ENCODE assay signal across 3 worm cellular contexts in genomic region chrX:11093985-11094593, ce11.
TF ChIP-seq lines count a peak whose summit lies in the region.

No protein-coding gene starts in this region.

TF ChIP-seq in whole organism, L1 larva, 84 proteins besides CTCF, POLR2A, EP300 and RAD21 (continued from another document and continues in another):
- TF ChIP-seq hlh-17 (GFP tag; optimal IDR thresholded peaks at IDR 0.05; lab: Kevin White, UChicago; ENCODE audit: borderline replicate concordance): no peak
- TF ChIP-seq efl-3 (GFP tag; optimal IDR thresholded peaks at IDR 0.05; lab: Kevin White, UChicago): peak; percentile 99
- peak; percentile 100 for TF ChIP-seq nhr-11 (tag; optimal IDR thresholded peaks at IDR 0.05; lab: Kevin White, UChicago)
- peak; percentile 98 for TF ChIP-seq ces-1 (GFP tag; optimal IDR thresholded peaks at IDR 0.05; lab: Kevin White, UChicago)
- peak; percentile 97 for TF ChIP-seq xbp-1 (tag; optimal IDR thresholded peaks at IDR 0.05; lab: Kevin White, UChicago)
- peak; percentile 98 for TF ChIP-seq zag-1 (tag; optimal IDR thresholded peaks at IDR 0.05; lab: Kevin White, UChicago)
- peak; percentile 61 for TF ChIP-seq ceh-90 (tag; optimal IDR thresholded peaks at IDR 0.05; lab: Kevin White, UChicago)
- TF ChIP-seq grh-1 (GFP tag; IDR thresholded peaks at IDR 0.05; lab: Robert Waterston, UW): peak; percentile 97
- TF ChIP-seq aha-1 (tag; optimal IDR thresholded peaks at IDR 0.05; lab: Kevin White, UChicago): peak; percentile 87
- peak; percentile 3 for TF ChIP-seq lin-15B (tag; optimal IDR thresholded peaks at IDR 0.05; lab: Kevin White, UChicago)
- peak; percentile 77 for TF ChIP-seq pag-3 (tag; optimal IDR thresholded peaks at IDR 0.05; lab: Kevin White, UChicago; ENCODE audit: borderline replicate concordance, insufficient read depth)
- TF ChIP-seq Y116A8C.19 (tag; optimal IDR thresholded peaks at IDR 0.05; lab: Kevin White, UChicago; ENCODE audit: borderline replicate concordance): peak; percentile 26
- peak; percentile 99 for TF ChIP-seq nhr-71 (tag; optimal IDR thresholded peaks at IDR 0.05; lab: Kevin White, UChicago)
- TF ChIP-seq mab-9 (GFP tag; IDR thresholded peaks at IDR 0.05; lab: Robert Waterston, UW): peak; percentile 99
- peak; percentile 87 to 100 (median 95) for TF ChIP-seq elt-3 (tag; optimal IDR thresholded peaks at IDR 0.05; lab: Kevin White, UChicago)
- peak; percentile 88 for TF ChIP-seq nhr-12 (tag; optimal IDR thresholded peaks at IDR 0.05; lab: Kevin White, UChicago)
- peak; percentile 100 for TF ChIP-seq lin-39 (tag; optimal IDR thresholded peaks at IDR 0.05; lab: Kevin White, UChicago)
- peak; percentile 97 for TF ChIP-seq zip-4 (GFP tag; optimal IDR thresholded peaks at IDR 0.05; lab: Kevin White, UChicago)
- peak; percentile 100 for TF ChIP-seq ztf-4 (tag; optimal IDR thresholded peaks at IDR 0.05; lab: Kevin White, UChicago)
- peak; percentile 99 for TF ChIP-seq ceh-63 (GFP tag; optimal IDR thresholded peaks at IDR 0.05; lab: Kevin White, UChicago)
- peak; percentile 97 for TF ChIP-seq nhr-76 (tag; optimal IDR thresholded peaks at IDR 0.05; lab: Kevin White, UChicago)
- TF ChIP-seq unc-86 (tag; optimal IDR thresholded peaks at IDR 0.05; lab: Kevin White, UChicago): peak; percentile 99
- peak; percentile 83 to 94 for TF ChIP-seq lin-35 (GFP tag; optimal IDR thresholded peaks at IDR 0.05; lab: Kevin White, UChicago)
- TF ChIP-seq C34B4.2 (tag; optimal IDR thresholded peaks at IDR 0.05; lab: Kevin White, UChicago): peak; percentile 70
- TF ChIP-seq nhr-20 (tag; optimal IDR thresholded peaks at IDR 0.05; lab: Kevin White, UChicago): peak; percentile 99
- TF ChIP-seq sox-4 (tag; optimal IDR thresholded peaks at IDR 0.05; lab: Kevin White, UChicago): peak; percentile 99
- peak; percentile 100 for TF ChIP-seq tbx-2 (tag; optimal IDR thresholded peaks at IDR 0.05; lab: Kevin White, UChicago)
- TF ChIP-seq elt-2 (tag; optimal IDR thresholded peaks at IDR 0.05; lab: Kevin White, UChicago): peak; percentile 96
- peak; percentile 98 for TF ChIP-seq nhr-237 (tag; optimal IDR thresholded peaks at IDR 0.05; lab: Kevin White, UChicago)
- TF ChIP-seq ceh-88 (GFP tag; IDR thresholded peaks at IDR 0.05; lab: Robert Waterston, UW): peak; percentile 98
- peak; percentile 100 for TF ChIP-seq nhr-77 (tag; optimal IDR thresholded peaks at IDR 0.05; lab: Kevin White, UChicago)
- TF ChIP-seq C16A3.4 (tag; optimal IDR thresholded peaks at IDR 0.05; lab: Kevin White, UChicago): peak; percentile 100
- TF ChIP-seq hlh-4 (tag; optimal IDR thresholded peaks at IDR 0.05; lab: Kevin White, UChicago): peak; percentile 34
- no peak for TF ChIP-seq sptf-1 (tag; optimal IDR thresholded peaks at IDR 0.05; lab: Kevin White, UChicago)
- peak; percentile 89 to 93 for TF ChIP-seq efl-1 (optimal IDR thresholded peaks at IDR 0.05; lab: Kevin White, UChicago)
- peak; percentile 48 to 97 for TF ChIP-seq efl-1 (GFP tag; optimal IDR thresholded peaks at IDR 0.05 in 1 of 2; lab: Kevin White, UChicago)
- TF ChIP-seq tlp-1 (tag; optimal IDR thresholded peaks at IDR 0.05; lab: Kevin White, UChicago): peak; percentile 77
- TF ChIP-seq fkh-8 (tag; optimal IDR thresholded peaks at IDR 0.05; lab: Kevin White, UChicago): peak; percentile 97
- peak; percentile 85 for TF ChIP-seq unc-62 (GFP tag; optimal IDR thresholded peaks at IDR 0.05; lab: Kevin White, UChicago)
- peak; percentile 97 for TF ChIP-seq sup-37 (GFP tag; optimal IDR thresholded peaks at IDR 0.05; lab: Kevin White, UChicago)
- TF ChIP-seq blmp-1 (tag; optimal IDR thresholded peaks at IDR 0.05; lab: Kevin White, UChicago): peak; percentile 71
- peak; percentile 100 for TF ChIP-seq fos-1 (tag; optimal IDR thresholded peaks at IDR 0.05; lab: Kevin White, UChicago)
- TF ChIP-seq snpc-4 (tag; optimal IDR thresholded peaks at IDR 0.05; lab: Kevin White, UChicago): peak; percentile 94

TF ChIP-seq in whole organism, L3 larva, 47 proteins besides CTCF, POLR2A, EP300 and RAD21 (continued from another document):
- TF ChIP-seq fkh-10 (GFP tag; optimal IDR thresholded peaks at IDR 0.05; lab: Kevin White, UChicago) (peak; percentile 98), skn-1 (tag; optimal IDR thresholded peaks at IDR 0.05; lab: Kevin White, UChicago) (peak; percentile 98), snpc-4 (tag; optimal IDR thresholded peaks at IDR 0.05; lab: Kevin White, UChicago) (peak; percentile 95), pha-4 (tag; optimal IDR thresholded peaks at IDR 0.05; lab: Kevin White, UChicago) (peak; percentile 99), lin-39 (tag; optimal IDR thresholded peaks at IDR 0.05; lab: Kevin White, UChicago) (peak; percentile 99), elt-2 (tag; optimal IDR thresholded peaks at IDR 0.05; lab: Kevin White, UChicago) (peak; percentile 90), fkh-2 (tag; optimal IDR thresholded peaks at IDR 0.05; lab: Kevin White, UChicago) (peak; percentile 99), jun-1 (tag; optimal IDR thresholded peaks at IDR 0.05; lab: Kevin White, UChicago) (peak; percentile 100), fos-1 (tag; optimal IDR thresholded peaks at IDR 0.05; lab: Kevin White, UChicago) (peak; percentile 98), ceh-16 (tag; optimal IDR thresholded peaks at IDR 0.05; lab: Kevin White, UChicago) (peak; percentile 88), nhr-23 (tag; optimal IDR thresholded peaks at IDR 0.05; lab: Kevin White, UChicago) (peak; percentile 100), nhr-67 (tag; optimal IDR thresholded peaks at IDR 0.05; lab: Kevin White, UChicago) (peak; percentile 77), hmg-11 (tag; optimal IDR thresholded peaks at IDR 0.05; lab: Kevin White, UChicago) (peak; percentile 99), aly-2 (tag; optimal IDR thresholded peaks at IDR 0.05; lab: Kevin White, UChicago) (peak; percentile 99), lin-15B (tag; optimal IDR thresholded peaks at IDR 0.05; lab: Kevin White, UChicago) (peak; percentile 56), tbx-2 (tag; optimal IDR thresholded peaks at IDR 0.05; lab: Kevin White, UChicago) (peak; percentile 99), ama-1 (optimal IDR thresholded peaks at IDR 0.05; lab: Kevin White, UChicago) (no peak), nhr-12 (tag; optimal IDR thresholded peaks at IDR 0.05; lab: Kevin White, UChicago) (peak; percentile 58), nhr-28 (tag; optimal IDR thresholded peaks at IDR 0.05; lab: Kevin White, UChicago) (peak; percentile 99), daf-12 (tag; optimal IDR thresholded peaks at IDR 0.05; lab: Kevin White, UChicago) (peak; percentile 100), nfya-1 (tag; optimal IDR thresholded peaks at IDR 0.05; lab: Kevin White, UChicago; ENCODE audit: insufficient read depth) (peak; percentile 98), ztf-4 (tag; optimal IDR thresholded peaks at IDR 0.05; lab: Kevin White, UChicago) (peak; percentile 94), mml-1 (tag; optimal IDR thresholded peaks at IDR 0.05; lab: Kevin White, UChicago) (no peak), nhr-11 (tag; optimal IDR thresholded peaks at IDR 0.05; lab: Kevin White, UChicago) (peak; percentile 99), unc-39 (tag; optimal IDR thresholded peaks at IDR 0.05; lab: Kevin White, UChicago) (peak; percentile 75), egl-5 (tag; optimal IDR thresholded peaks at IDR 0.05; lab: Kevin White, UChicago) (peak; percentile 100), ceh-9 (tag; optimal IDR thresholded peaks at IDR 0.05; lab: Kevin White, UChicago) (peak; percentile 97), pqm-1 (tag; optimal IDR thresholded peaks at IDR 0.05; lab: Kevin White, UChicago) (peak; percentile 92), elt-3 (tag; optimal IDR thresholded peaks at IDR 0.05; lab: Kevin White, UChicago) (peak; percentile 98 to 100 (median 100))

TF ChIP-seq in whole organism, young adult, 124 proteins besides CTCF, POLR2A, EP300 and RAD21 (continued from another document and continues in another):
- TF ChIP-seq B0336.3 (GFP tag; IDR thresholded peaks at IDR 0.05; lab: Robert Waterston, UW) (peak; percentile 100), ZK185.1 (tag; optimal IDR thresholded peaks at IDR 0.05; lab: Kevin White, UChicago; ENCODE audit: poor library complexity, severe bottlenecking) (peak; percentile 99), K11D2.4 (GFP tag; IDR thresholded peaks at IDR 0.05; lab: Robert Waterston, UW) (peak; percentile 100), ceh-91 (GFP tag; IDR thresholded peaks at IDR 0.05; lab: Robert Waterston, UW) (peak; percentile 28; the same call in 1 of the 2 replicates), lag-1 (GFP tag; IDR thresholded peaks at IDR 0.05; lab: Robert Waterston, UW) (peak; percentile 98), ceh-58 (GFP tag; IDR thresholded peaks at IDR 0.05; lab: Robert Waterston, UW) (peak; percentile 91), pbrm-1 (GFP tag; IDR thresholded peaks at IDR 0.05; lab: Robert Waterston, UW) (peak; percentile 98), bed-1 (GFP tag; IDR thresholded peaks at IDR 0.05; lab: Robert Waterston, UW) (peak; percentile 96), T26A5.8 (tag; optimal IDR thresholded peaks at IDR 0.05; lab: Kevin White, UChicago) (peak; percentile 72), cebp-1 (GFP tag; IDR thresholded peaks at IDR 0.05; lab: Robert Waterston, UW) (peak; percentile 80), cebp-1 (tag; optimal IDR thresholded peaks at IDR 0.05; lab: Kevin White, UChicago) (peak; percentile 98), Y53F4B.3 (GFP tag; IDR thresholded peaks at IDR 0.05; lab: Robert Waterston, UW) (no peak), madf-3 (GFP tag; IDR thresholded peaks at IDR 0.05; lab: Robert Waterston, UW) (peak; percentile 86; the same call in 1 of the 2 replicates), T07F8.4 (tag; optimal IDR thresholded peaks at IDR 0.05; lab: Kevin White, UChicago) (peak; percentile 94), hlh-12 (tag; optimal IDR thresholded peaks at IDR 0.05; lab: Kevin White, UChicago) (peak; percentile 70), fkh-3 (tag; optimal IDR thresholded peaks at IDR 0.05; lab: Kevin White, UChicago) (peak; percentile 69), sdz-38 (tag; optimal IDR thresholded peaks at IDR 0.05; lab: Kevin White, UChicago) (no peak), mxl-1 (tag; optimal IDR thresholded peaks at IDR 0.05; lab: Kevin White, UChicago) (peak; percentile 83), bed-2 (GFP tag; IDR thresholded peaks at IDR 0.05; lab: Robert Waterston, UW) (peak; percentile 88), repo-1 (tag; optimal IDR thresholded peaks at IDR 0.05; lab: Kevin White, UChicago) (peak; percentile 100), madf-8 (GFP tag; conservative IDR thresholded peaks at IDR 0.05; lab: Robert Waterston, UW) (no peak), hsf-1 (GFP tag; IDR thresholded peaks at IDR 0.05; lab: Robert Waterston, UW) (peak; percentile 71), zim-3 (tag; optimal IDR thresholded peaks at IDR 0.05; lab: Kevin White, UChicago) (peak; percentile 95), nfyb-1 (GFP tag; IDR thresholded peaks at IDR 0.05; lab: Robert Waterston, UW) (peak; percentile 99), egl-44 (GFP tag; IDR thresholded peaks at IDR 0.05; lab: Robert Waterston, UW) (peak; percentile 96), rec-8 (tag; optimal IDR thresholded peaks at IDR 0.05; lab: Kevin White, UChicago) (peak; percentile 57 to 74), ztf-3 (GFP tag; optimal IDR thresholded peaks at IDR 0.05; lab: Kevin White, UChicago) (peak; percentile 98), F52B5.7 (tag; optimal IDR thresholded peaks at IDR 0.05; lab: Kevin White, UChicago) (peak; percentile 99), ekl-4 (GFP tag; IDR thresholded peaks at IDR 0.05; lab: Robert Waterston, UW) (peak; percentile 95), mcd-1 (GFP tag; IDR thresholded peaks at IDR 0.05; lab: Robert Waterston, UW) (peak; percentile 93), nhr-120 (GFP tag; IDR thresholded peaks at IDR 0.05; lab: Robert Waterston, UW) (peak; percentile 98), lin-40 (tag; optimal IDR thresholded peaks at IDR 0.05; lab: Kevin White, UChicago) (peak; percentile 100), tlf-1 (GFP tag; optimal IDR thresholded peaks at IDR 0.05; lab: Kevin White, UChicago) (peak; percentile 99), madf-10 (tag; optimal IDR thresholded peaks at IDR 0.05; lab: Kevin White, UChicago) (peak; percentile 97), F33H1.4 (GFP tag; IDR thresholded peaks at IDR 0.05; lab: Robert Waterston, UW) (peak; percentile 53), attf-5 (GFP tag; optimal IDR thresholded peaks at IDR 0.05; lab: Kevin White, UChicago) (peak; percentile 75), lin-26 (GFP tag; IDR thresholded peaks at IDR 0.05; lab: Robert Waterston, UW) (peak; percentile 89), B0261.1 (tag; optimal IDR thresholded peaks at IDR 0.05; lab: Kevin White, UChicago) (peak; percentile 68), ztf-28 (GFP tag; IDR thresholded peaks at IDR 0.05; lab: Robert Waterston, UW) (peak; percentile 59; the same call in 1 of the 2 replicates), chd-7 (tag; optimal IDR thresholded peaks at IDR 0.05; lab: Kevin White, UChicago) (peak; percentile 99), nfya-1 (tag; optimal IDR thresholded peaks at IDR 0.05; lab: Kevin White, UChicago; ENCODE audit: borderline replicate concordance, insufficient read depth) (no peak), B0035.1 (tag; optimal IDR thresholded peaks at IDR 0.05; lab: Kevin White, UChicago) (peak; percentile 97), Y67H2A.10 (GFP tag; conservative IDR thresholded peaks at IDR 0.05; lab: Robert Waterston, UW) (0 out of 2 replicates have a peak, but pooled peaks have one; percentile 20), F57A8.1 (GFP tag; optimal IDR thresholded peaks at IDR 0.05; lab: Kevin White, UChicago) (peak; percentile 96), ztf-18 (tag; optimal IDR thresholded peaks at IDR 0.05; lab: Kevin White, UChicago) (peak; percentile 80), tbp1 (GFP tag; optimal IDR thresholded peaks at IDR 0.05; lab: Kevin White, UChicago) (peak; percentile 82), unc-130 (GFP tag; optimal IDR thresholded peaks at IDR 0.05; lab: Kevin White, UChicago) (peak; percentile 45), pha-4 (tag; optimal IDR thresholded peaks at IDR 0.05; lab: Kevin White, UChicago) (peak; percentile 98), hmg-20 (GFP tag; IDR thresholded peaks at IDR 0.05; lab: Robert Waterston, UW) (peak; percentile 97), unc-62 (GFP tag; optimal IDR thresholded peaks at IDR 0.05; lab: Kevin White, UChicago) (peak; percentile 78), nhr-27 (tag; optimal IDR thresholded peaks at IDR 0.05; lab: Kevin White, UChicago) (peak; percentile 90), C17E4.6 (GFP tag; IDR thresholded peaks at IDR 0.05; lab: Robert Waterston, UW) (peak; percentile 91), aptf-3 (GFP tag; IDR thresholded peaks at IDR 0.05; lab: Robert Waterston, UW) (0 out of 2 replicates have a peak, but pooled peaks have one; percentile 27), snpc-1.3 (tag; optimal IDR thresholded peaks at IDR 0.05; lab: Kevin White, UChicago; ENCODE audit: insufficient read depth) (peak; percentile 35), lin-35 (GFP tag; optimal IDR thresholded peaks at IDR 0.05; lab: Kevin White, UChicago) (peak in 2 of 3 experiments; percentile 95 to 99), F57C9.4 (tag; optimal IDR thresholded peaks at IDR 0.05; lab: Kevin White, UChicago) (peak; percentile 89), somi-1 (GFP tag; optimal IDR thresholded peaks at IDR 0.05; lab: Kevin White, UChicago) (peak; percentile 99), ztf-22 (GFP tag; optimal IDR thresholded peaks at IDR 0.05; lab: Kevin White, UChicago) (peak; percentile 97), aptf-2 (GFP tag; conservative IDR thresholded peaks at IDR 0.05; lab: Robert Waterston, UW) (0 out of 2 replicates have a peak, but pooled peaks have one; percentile 48), ets-4 (GFP tag; optimal IDR thresholded peaks at IDR 0.05; lab: Kevin White, UChicago) (peak; percentile 96), gei-17 (GFP tag; optimal IDR thresholded peaks at IDR 0.05; lab: Kevin White, UChicago) (peak; percentile 99), atf-7 (tag; optimal IDR thresholded peaks at IDR 0.05; lab: Kevin White, UChicago) (peak; percentile 99), lsl-1 (GFP tag; optimal IDR thresholded peaks at IDR 0.05; lab: Kevin White, UChicago) (no peak), ceh-27 (GFP tag; optimal IDR thresholded peaks at IDR 0.05; lab: Kevin White, UChicago) (peak; percentile 100), egl-18 (GFP tag; IDR thresholded peaks at IDR 0.05; lab: Robert Waterston, UW) (peak; percentile 98), attf-6 (GFP tag; IDR thresholded peaks at IDR 0.05; lab: Robert Waterston, UW) (0 out of 2 replicates have a peak, but pooled peaks have one; percentile 13)
